Fruit fly (Drosophila melanogaster): Measurements from ENCODE around the gene CG34248.

dm6 chr3L:16221800-16222199 lies 48.9 kb downstream of the CG34248 start:
- no peak for TF ChIP-seq EcR (GFP tag; optimal IDR thresholded peaks at IDR 0.05)
- no peak for TF ChIP-seq psq (optimal IDR thresholded peaks at IDR 0.05)
- no peak for TF ChIP-seq pan (optimal IDR thresholded peaks at IDR 0.05)
- TF ChIP-seq CG8478 (optimal IDR thresholded peaks at IDR 0.05), result no peak
- no peak for TF ChIP-seq Dll (optimal IDR thresholded peaks at IDR 0.05)
- TF ChIP-seq usp (GFP tag; optimal IDR thresholded peaks at IDR 0.05), result no peak

All from whole organism.